Worm (Caenorhabditis elegans): ENCODE data around the gene srz-42.

DNA sequence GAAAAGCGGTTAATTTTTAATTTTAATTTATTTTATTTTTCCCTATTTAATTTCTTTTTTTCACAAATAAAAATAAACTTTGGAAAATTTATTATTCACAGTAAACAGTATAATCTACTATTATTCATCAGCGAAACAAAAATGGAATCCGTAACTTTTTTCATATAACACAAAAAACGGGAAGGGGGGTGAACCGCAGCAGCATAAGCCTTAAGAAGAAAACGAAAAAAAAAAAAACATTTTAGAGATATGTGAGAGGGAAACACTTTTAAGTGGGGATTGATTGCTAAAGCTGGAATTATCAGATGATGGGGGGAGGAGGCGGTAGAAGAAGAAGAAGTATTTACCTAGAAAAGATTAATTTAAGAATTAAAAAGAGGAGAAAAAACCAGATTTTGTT, 21.5 kb upstream of the srz-42 start:
- TF ChIP-seq skn-1 (tag; optimal IDR thresholded peaks at IDR 0.05) (no peak), lin-13 (GFP tag; optimal IDR thresholded peaks at IDR 0.05) (no peak), xbp-1 (tag; optimal IDR thresholded peaks at IDR 0.05) (no peak), nhr-77 (tag; optimal IDR thresholded peaks at IDR 0.05) (no peak), ztf-11 (tag; optimal IDR thresholded peaks at IDR 0.05) (no peak), sox-4 (tag; optimal IDR thresholded peaks at IDR 0.05) (no peak), snpc-4 (tag; optimal IDR thresholded peaks at IDR 0.05) (no peak), unc-62 (GFP tag; optimal IDR thresholded peaks at IDR 0.05) (no peak), C16A3.4 (tag; optimal IDR thresholded peaks at IDR 0.05) (no peak), ama-1 (optimal IDR thresholded peaks at IDR 0.05) (no peak)

Measured in whole organism, L1 larva.